Worm (Caenorhabditis elegans) whole organism, midembryonic: ENCODE measurements around the gene T19B10.2.

Experiments
- T22C8.4 ChIP-seq: fragments of 200-800 bp; sonication (Bioruptor generic); IDR thresholded peaks from 2 replicates; pipeline ENCODE4 v1.3.6; 2022; ENCODE audit warnings: missing genetic modification characterization, missing compliant biosample characterization
- cog-1 ChIP-seq: sonication (generic microtip); optimal IDR thresholded peaks from 2 replicates; lab custom pipeline; 2016; ENCODE audit warnings: missing genetic modification characterization, missing compliant biosample characterization
- flt-1 ChIP-seq: fragments of 200-800 bp; sonication (Bioruptor generic); IDR thresholded peaks from 2 replicates; pipeline ENCODE4 v1.3.6; 2022; ENCODE audit warnings: missing genetic modification characterization, missing compliant biosample characterization
- klf-2 ChIP-seq: fragments of 200-800 bp; sonication (Bioruptor generic); conservative IDR thresholded peaks from 2 replicates; pipeline ENCODE4 v1.3.6; 2022; ENCODE audit warnings: missing genetic modification reagents, missing genetic modification characterization, missing compliant biosample characterization
- med-1 ChIP-seq: sonication (generic microtip); optimal IDR thresholded peaks from 2 replicates; lab custom pipeline; 2017; ENCODE audit warnings: missing genetic modification characterization, mild to moderate bottlenecking, missing compliant biosample characterization, antibody characterized with exemption, missing genetic modification reagents; ENCODE audit not compliant: insufficient read depth
- ref-1 ChIP-seq: fragments of 200-800 bp; sonication (Bioruptor generic); conservative IDR thresholded peaks from 2 replicates; pipeline ENCODE4 v1.3.6; 2022; ENCODE audit warnings: missing genetic modification reagents, missing genetic modification characterization, missing compliant biosample characterization
- tab-1 ChIP-seq: fragments of 200-800 bp; sonication (Bioruptor generic); IDR thresholded peaks from 2 replicates; pipeline ENCODE4 v1.3.6; 2022; ENCODE audit warnings: missing genetic modification characterization, missing compliant biosample characterization
- ztf-23 ChIP-seq: fragments of 200-800 bp; sonication (Bioruptor generic); IDR thresholded peaks from 2 replicates; pipeline ENCODE4 v1.3.6; 2022; ENCODE audit warnings: missing genetic modification reagents, missing genetic modification characterization, missing compliant biosample characterization
- ztf-29 ChIP-seq: fragments of 200-800 bp; sonication (Bioruptor generic); IDR thresholded peaks from 2 replicates; pipeline ENCODE4 v1.3.6; 2022; ENCODE audit warnings: missing genetic modification reagents, missing genetic modification characterization, missing compliant biosample characterization

The T19B10.2 gene

ce11 chrV:11216137-11216536 is 5.0 kb upstream of the T19B10.2 start:
- TF ChIP-seq ztf-23 (GFP tag; lab: Robert Waterston, UW) (no peak), ztf-29 (no peak), med-1 (GFP tag; lab: Kevin White, UChicago) (no peak), T22C8.4 (GFP tag; lab: Robert Waterston, UW) (no peak), cog-1 (tag; lab: Kevin White, UChicago) (no peak), tab-1 (GFP tag; lab: Robert Waterston, UW) (no peak), flt-1 (no peak), klf-2 (no peak), ref-1 (no peak)

ce11 chrV:11217394-11217793 is 3.7 kb upstream of the T19B10.2 start, which contains the start of gene cyp-29A2:
Gene cyp-29A2 (plus strand): TSS chrV:11217583.
- no peak for TF ChIP-seq klf-2

- TF ChIP-seq tab-1 (GFP tag; lab: Robert Waterston, UW), result no peak
- TF ChIP-seq cog-1 (tag; lab: Kevin White, UChicago), result no peak
Measured at ce11 chrV:11220415-11220814, 687 bp upstream of the T19B10.2 start.

- no peak for TF ChIP-seq cog-1 (tag; lab: Kevin White, UChicago)
- no peak for TF ChIP-seq ztf-29
- no peak for TF ChIP-seq med-1 (GFP tag; lab: Kevin White, UChicago)
- TF ChIP-seq flt-1, result no peak
- no peak for TF ChIP-seq tab-1 (GFP tag; lab: Robert Waterston, UW)
- no peak for TF ChIP-seq ztf-23 (GFP tag; lab: Robert Waterston, UW)
- no peak for TF ChIP-seq klf-2
Measured at ce11 chrV:11223698-11224097, 2.6 kb downstream of the T19B10.2 start.

- TF ChIP-seq cog-1 (tag; lab: Kevin White, UChicago) (no peak), tab-1 (GFP tag; lab: Robert Waterston, UW) (no peak), flt-1 (no peak), T22C8.4 (GFP tag; lab: Robert Waterston, UW) (no peak), klf-2 (no peak), ref-1 (no peak), ztf-29 (no peak)
Measured at ce11 chrV:11225981-11226380, 4.9 kb downstream of the T19B10.2 start, which contains the start of gene bgal-1. Gene bgal-1 (minus strand): TSS chrV:11226018.

- TF ChIP-seq flt-1 (peak; percentile 67; the same call in 1 of the 2 replicates), ztf-23 (GFP tag; lab: Robert Waterston, UW) (peak; percentile 57; the same call in 1 of the 2 replicates), cog-1 (tag; lab: Kevin White, UChicago) (peak; percentile 61), klf-2 (no peak), tab-1 (GFP tag; lab: Robert Waterston, UW) (no peak), ref-1 (no peak), ztf-29 (no peak), T22C8.4 (GFP tag; lab: Robert Waterston, UW) (peak; percentile 90), med-1 (GFP tag; lab: Kevin White, UChicago) (no peak)
Measured at ce11 chrV:11228653-11229173, 7.6 kb downstream of the T19B10.2 start, which contains the start of gene pqn-70. Gene pqn-70 (minus strand): TSS chrV:11228703.

- no peak for TF ChIP-seq med-1 (GFP tag; lab: Kevin White, UChicago)
- TF ChIP-seq cog-1 (tag; lab: Kevin White, UChicago), result no peak
- TF ChIP-seq flt-1, result no peak
- TF ChIP-seq ztf-29, result no peak
- no peak for TF ChIP-seq tab-1 (GFP tag; lab: Robert Waterston, UW)
- no peak for TF ChIP-seq ztf-23 (GFP tag; lab: Robert Waterston, UW)
- no peak for TF ChIP-seq T22C8.4 (GFP tag; lab: Robert Waterston, UW)
- no peak for TF ChIP-seq ref-1
- no peak for TF ChIP-seq klf-2
Measured at ce11 chrV:11231177-11231576, 10.1 kb downstream of the T19B10.2 start.

- no peak for TF ChIP-seq tab-1 (GFP tag; lab: Robert Waterston, UW)
- no peak for TF ChIP-seq ztf-23 (GFP tag; lab: Robert Waterston, UW)
- TF ChIP-seq klf-2, result no peak
- TF ChIP-seq cog-1 (tag; lab: Kevin White, UChicago), result no peak
- TF ChIP-seq T22C8.4 (GFP tag; lab: Robert Waterston, UW), result no peak
- no peak for TF ChIP-seq ref-1
- no peak for TF ChIP-seq flt-1
- TF ChIP-seq med-1 (GFP tag; lab: Kevin White, UChicago), result no peak
- no peak for TF ChIP-seq ztf-29
Measured at ce11 chrV:11234350-11234749, 13.2 kb downstream of the T19B10.2 start, which contains the start of gene T19B10.5. Gene T19B10.5 (plus strand): TSS chrV:11234650.

- TF ChIP-seq flt-1, result no peak
- no peak for TF ChIP-seq med-1 (GFP tag; lab: Kevin White, UChicago)
- no peak for TF ChIP-seq ref-1
- TF ChIP-seq klf-2, result no peak
- TF ChIP-seq ztf-29, result no peak
- TF ChIP-seq tab-1 (GFP tag; lab: Robert Waterston, UW), result no peak
- TF ChIP-seq ztf-23 (GFP tag; lab: Robert Waterston, UW), result no peak
- TF ChIP-seq T22C8.4 (GFP tag; lab: Robert Waterston, UW), result no peak
Measured at ce11 chrV:11235876-11236275, 14.8 kb downstream of the T19B10.2 start.

ce11 chrV:11239187-11239725 is 18.2 kb downstream of the T19B10.2 start, which contains the start of the genes dvc-1 and ima-1:
Gene dvc-1 (minus strand): TSS chrV:11239331.
Gene ima-1 (plus strand): TSS chrV:11239675.
- TF ChIP-seq flt-1 (peak; percentile 87), klf-2 (peak; percentile 73), ztf-29 (peak; percentile 27; the same call in 1 of the 2 replicates), ztf-23 (GFP tag; lab: Robert Waterston, UW) (peak; percentile 84), med-1 (GFP tag; lab: Kevin White, UChicago) (peak; percentile 92), tab-1 (GFP tag; lab: Robert Waterston, UW) (peak; percentile 84), cog-1 (tag; lab: Kevin White, UChicago) (peak; percentile 78), ref-1 (no peak), T22C8.4 (GFP tag; lab: Robert Waterston, UW) (peak; percentile 57)
